Fruit fly (Drosophila melanogaster) whole organism, embryonic: ENCODE data around the gene Cadps.
A peak's percentile ranks its signal among the peaks of the same experiment; 100 is the strongest.
"Not testable (repeated sequence)": the region's sequence is repeated elsewhere in the genome, so short reads cannot be mapped to it uniquely, and the experiment has no call there.

Experiments used
- Ada2b ChIP-seq: fragments of 200-800 bp; sonication (Bioruptor generic); IDR thresholded peaks from 2 replicates; pipeline ENCODE4 v1.3.6; 2022; ENCODE audit warnings: missing biosample characterization, missing genetic modification characterization
- CG1024 ChIP-seq: fragments of 200-800 bp; sonication (Bioruptor generic); IDR thresholded peaks from 2 replicates; pipeline ENCODE4 v1.3.6; 2022; ENCODE audit warnings: missing biosample characterization, missing genetic modification characterization
- CG11504 ChIP-seq: fragments of 200-800 bp; sonication (Bioruptor generic); optimal IDR thresholded peaks from 3 replicates; lab custom pipeline; 2019; ENCODE audit warnings: missing biosample characterization, mild to moderate bottlenecking, missing genetic modification characterization, moderate library complexity
- CG11560 ChIP-seq: fragments of 200-800 bp; sonication (Bioruptor generic); IDR thresholded peaks from 3 replicates; pipeline ENCODE4 v1.3.6; 2022; ENCODE audit warnings: missing biosample characterization, missing genetic modification characterization
- CG11723 ChIP-seq: fragments of 200-800 bp; sonication (Bioruptor generic); optimal IDR thresholded peaks from 2 replicates; lab custom pipeline; 2017; ENCODE audit warnings: missing biosample characterization, mild to moderate bottlenecking, missing genetic modification characterization
- CG12391 ChIP-seq: fragments of 200-800 bp; sonication (Bioruptor generic); optimal IDR thresholded peaks from 3 replicates; lab custom pipeline; 2018; ENCODE audit warnings: missing biosample characterization, mild to moderate bottlenecking, missing genetic modification characterization, moderate library complexity
- CG14860 ChIP-seq: fragments of 200-800 bp; sonication (Bioruptor generic); IDR thresholded peaks from 3 replicates; pipeline ENCODE4 v1.3.6; 2022; ENCODE audit warnings: missing biosample characterization, missing genetic modification characterization; ENCODE audit not compliant: partially characterized antibody
- CG14965 ChIP-seq: fragments of 200-800 bp; sonication (Bioruptor generic); optimal IDR thresholded peaks from 2 replicates; lab custom pipeline; 2016; ENCODE audit warnings: missing biosample characterization, missing genetic modification characterization, borderline replicate concordance
- CG15269 ChIP-seq: fragments of 200-800 bp; sonication (Bioruptor generic); optimal IDR thresholded peaks from 2 replicates; lab custom pipeline; 2018; ENCODE audit warnings: missing biosample characterization, mild to moderate bottlenecking, missing genetic modification characterization, moderate library complexity
- CG1603 ChIP-seq: fragments of 200-800 bp; sonication (Bioruptor generic); optimal IDR thresholded peaks from 2 replicates; lab custom pipeline; 2019; ENCODE audit warnings: missing biosample characterization, mild to moderate bottlenecking, missing genetic modification characterization, moderate library complexity
- CG17802 ChIP-seq: fragments of 200-800 bp; sonication (Bioruptor generic); optimal IDR thresholded peaks from 2 replicates; lab custom pipeline; 2018; ENCODE audit warnings: missing biosample characterization, mild to moderate bottlenecking, missing genetic modification characterization, moderate library complexity
- CG18262 ChIP-seq: fragments of 200-800 bp; optimal IDR thresholded peaks from 3 replicates; lab custom pipeline; 2019; ENCODE audit warnings: missing biosample characterization, mild to moderate bottlenecking, missing genetic modification characterization, moderate library complexity
- CG18599 ChIP-seq: fragments of 200-800 bp; sonication (Bioruptor generic); optimal IDR thresholded peaks from 3 replicates; lab custom pipeline; 2017; ENCODE audit warnings: missing biosample characterization, missing genetic modification characterization, mild to moderate bottlenecking, moderate library complexity, missing genetic modification reagents
- CG2199 ChIP-seq: fragments of 200-800 bp; sonication (Bioruptor generic); IDR thresholded peaks from 3 replicates; pipeline ENCODE4 v1.3.6; 2022; ENCODE audit warnings: missing biosample characterization, missing genetic modification characterization
- CG30020 ChIP-seq: fragments of 200-800 bp; optimal IDR thresholded peaks from 2 replicates; lab custom pipeline; 2019; ENCODE audit warnings: missing biosample characterization, mild to moderate bottlenecking, missing genetic modification characterization, moderate library complexity
- CG3995 ChIP-seq: fragments of 200-800 bp; sonication (Bioruptor generic); optimal IDR thresholded peaks from 3 replicates; lab custom pipeline; 2016; ENCODE audit warnings: missing biosample characterization, missing genetic modification characterization
- CG7556 ChIP-seq: fragments of 200-800 bp; sonication (Bioruptor generic); optimal IDR thresholded peaks from 2 replicates; lab custom pipeline; 2017; ENCODE audit warnings: missing biosample characterization, mild to moderate bottlenecking, missing genetic modification characterization
- CG9727 ChIP-seq: fragments of 200-800 bp; sonication (Bioruptor generic); optimal IDR thresholded peaks from 3 replicates; lab custom pipeline; 2017; ENCODE audit warnings: missing biosample characterization, mild to moderate bottlenecking, missing genetic modification characterization
- CG9932 ChIP-seq: fragments of 200-800 bp; sonication (Bioruptor generic); IDR thresholded peaks from 2 replicates; pipeline ENCODE4 v1.3.6; 2022; ENCODE audit warnings: missing biosample characterization, missing genetic modification characterization
- D19A ChIP-seq: fragments of 200-800 bp; optimal IDR thresholded peaks from 3 replicates; lab custom pipeline; 2019; ENCODE audit warnings: missing biosample characterization, mild to moderate bottlenecking, missing genetic modification characterization, moderate library complexity
- D19B ChIP-seq: fragments of 200-800 bp; sonication (Bioruptor generic); optimal IDR thresholded peaks from 2 replicates; lab custom pipeline; 2017; ENCODE audit warnings: missing biosample characterization, mild to moderate bottlenecking, missing genetic modification characterization
- Dip2 ChIP-seq: fragments of 200-800 bp; sonication (Bioruptor generic); IDR thresholded peaks from 2 replicates; pipeline ENCODE4 v1.3.6; 2022; ENCODE audit warnings: missing biosample characterization, missing genetic modification characterization
- Dref ChIP-seq: fragments of 200-800 bp; sonication (Bioruptor generic); IDR thresholded peaks from 2 replicates; pipeline ENCODE4 v1.3.6; 2022; ENCODE audit warnings: missing biosample characterization, missing genetic modification characterization
- Hr3 ChIP-seq: fragments of 200-800 bp; sonication (Bioruptor generic); optimal IDR thresholded peaks from 3 replicates; lab custom pipeline; 2016; ENCODE audit warnings: missing biosample characterization, missing genetic modification characterization
- NFAT ChIP-seq: fragments of 200-800 bp; sonication (Bioruptor generic); IDR thresholded peaks from 2 replicates; pipeline ENCODE4 v1.3.6; 2022; ENCODE audit warnings: missing biosample characterization, missing genetic modification characterization
- Pdp1 ChIP-seq, 2 experiments: fragments of 200-800 bp; sonication (Bioruptor generic); optimal IDR thresholded peaks; 3 replicates each; lab custom pipeline; 2016; ENCODE audit warnings: missing biosample characterization in 2 of 2, missing genetic modification characterization in 2 of 2, mild to moderate bottlenecking in 1 of 2, moderate library complexity in 1 of 2
- Trl ChIP-seq, 3 experiments: fragments of >200 bp in 2 of 3; fragments of 200-800 bp in 1 of 3; sonication (Bioruptor generic) in 1 of 3; optimal IDR thresholded peaks; 2 replicates in 1 of 3; 3 replicates in 2 of 3; lab custom pipeline; 2016 to 2017; ENCODE audit warnings: missing biosample characterization in 1 of 3, missing genetic modification characterization in 1 of 3
- YL-1 ChIP-seq: fragments of 200-800 bp; sonication (Bioruptor generic); optimal IDR thresholded peaks from 3 replicates; lab custom pipeline; 2017; ENCODE audit warnings: missing biosample characterization, mild to moderate bottlenecking, missing genetic modification characterization
- bbx ChIP-seq: fragments of 200-800 bp; sonication (Bioruptor generic); IDR thresholded peaks from 2 replicates; pipeline ENCODE4 v1.3.6; 2022; ENCODE audit warnings: missing biosample characterization, missing genetic modification characterization; ENCODE audit not compliant: partially characterized antibody
- cad ChIP-seq: fragments of >200 bp; optimal IDR thresholded peaks from 2 replicates; lab custom pipeline; 2017; ENCODE audit warnings: missing biosample characterization, missing genetic modification characterization
- chn ChIP-seq: fragments of 200-800 bp; sonication (Bioruptor generic); optimal IDR thresholded peaks from 2 replicates; lab custom pipeline; 2016; ENCODE audit warnings: missing biosample characterization, missing genetic modification characterization
- crol ChIP-seq: fragments of 200-800 bp; sonication (Bioruptor generic); IDR thresholded peaks from 2 replicates; pipeline ENCODE4 v1.3.6; 2022; ENCODE audit warnings: missing biosample characterization, missing genetic modification characterization
- fd3F ChIP-seq: fragments of 200-800 bp; sonication (Bioruptor generic); optimal IDR thresholded peaks from 2 replicates; lab custom pipeline; 2018; ENCODE audit warnings: missing biosample characterization, mild to moderate bottlenecking, missing genetic modification characterization, moderate library complexity
- ftz-f1 ChIP-seq: fragments of 200-800 bp; sonication (Bioruptor generic); optimal IDR thresholded peaks from 2 replicates; lab custom pipeline; 2016; ENCODE audit warnings: missing biosample characterization, missing genetic modification characterization
- inv ChIP-seq: fragments of 200-800 bp; sonication (Bioruptor generic); IDR thresholded peaks from 2 replicates; pipeline ENCODE4 v1.3.6; 2022; ENCODE audit warnings: missing biosample characterization, missing genetic modification characterization; ENCODE audit not compliant: partially characterized antibody
- pfk ChIP-seq: fragments of 200-800 bp; sonication (Bioruptor generic); optimal IDR thresholded peaks from 2 replicates; lab custom pipeline; 2018; ENCODE audit warnings: missing biosample characterization, mild to moderate bottlenecking, missing genetic modification characterization, moderate library complexity
- rib ChIP-seq: fragments of 200-800 bp; sonication (Bioruptor generic); IDR thresholded peaks from 2 replicates; pipeline ENCODE4 v1.3.6; 2022; ENCODE audit warnings: missing biosample characterization, missing genetic modification characterization
- sc ChIP-seq, 3 experiments: fragments of >200 bp in 2 of 3; fragments of 200-800 bp in 1 of 3; sonication (Bioruptor generic) in 1 of 3; optimal IDR thresholded peaks; 2 replicates in 2 of 3; 3 replicates in 1 of 3; lab custom pipeline; 2017; ENCODE audit warnings: mild to moderate bottlenecking in 1 of 3, missing biosample characterization in 1 of 3, missing genetic modification characterization in 1 of 3, missing genetic modification reagents in 1 of 3
- schlank ChIP-seq: fragments of 200-800 bp; sonication (Bioruptor generic); optimal IDR thresholded peaks from 2 replicates; lab custom pipeline; 2018; ENCODE audit warnings: missing biosample characterization, mild to moderate bottlenecking, missing genetic modification characterization
- sna ChIP-seq: fragments of 200-800 bp; sonication (Bioruptor generic); IDR thresholded peaks from 2 replicates; pipeline ENCODE4 v1.3.6; 2022; ENCODE audit warnings: missing biosample characterization, missing genetic modification characterization; ENCODE audit not compliant: partially characterized antibody
- twi ChIP-seq: fragments of 200-800 bp; optimal IDR thresholded peaks from 2 replicates; lab custom pipeline; 2019; ENCODE audit warnings: missing biosample characterization, mild to moderate bottlenecking, missing genetic modification characterization, moderate library complexity
- vnd ChIP-seq: fragments of 200-800 bp; sonication (Bioruptor generic); IDR thresholded peaks from 3 replicates; pipeline ENCODE4 v1.3.6; 2022; ENCODE audit warnings: missing biosample characterization, missing genetic modification characterization; ENCODE audit not compliant: partially characterized antibody

Gene Cadps

dm6 chr4:1234749-1235148 lies 4.1 kb downstream of the Cadps start:
- TF ChIP-seq pfk (GFP tag; lab: Kevin White, UChicago) (peak; percentile 77), cad (GFP tag; lab: Kevin White, UChicago) (no peak), CG30020 (peak; percentile 96), CG1024 (GFP tag; lab: Robert Waterston, UW) (peak; percentile 85; the same call in 1 of the 2 replicates), sc (optimal IDR thresholded peaks at IDR 0.05; lab: Kevin White, UChicago) (no peak), sc (GFP tag; optimal IDR thresholded peaks at IDR 0.05; lab: Kevin White, UChicago) (no peak), CG17802 (tag; lab: Kevin White, UChicago) (peak; percentile 87), CG1603 (tag; lab: Kevin White, UChicago) (peak; percentile 93), CG11723 (GFP tag; lab: Kevin White, UChicago) (peak; percentile 18)
- TF ChIP-seq, all 482 proteins: peak for 6

- peak; percentile 66 for TF ChIP-seq twi (tag; lab: Kevin White, UChicago)
- TF ChIP-seq CG11560 (tag; lab: Robert Waterston, UW) = no peak
- TF ChIP-seq CG2199 (GFP tag; lab: Robert Waterston, UW) = peak; percentile 94
- TF ChIP-seq CG14965 (GFP tag; lab: Kevin White, UChicago) = no peak
- TF ChIP-seq CG11504 = no peak
- no peak for TF ChIP-seq rib (GFP tag; lab: Robert Waterston, UW)
- no peak for TF ChIP-seq YL-1 (GFP tag; lab: Kevin White, UChicago)
- TF ChIP-seq crol (GFP tag; lab: Robert Waterston, UW) = no peak
Observed at dm6 chr4:1238252-1238651, 7.6 kb downstream of the Cadps start.

- TF ChIP-seq CG3995 (GFP tag; lab: Kevin White, UChicago) (peak; percentile 43), bbx (GFP tag; lab: Robert Waterston, UW) (peak; percentile 58; the same call in 1 of the 2 replicates), NFAT (no peak), chn (GFP tag; lab: Kevin White, UChicago) (no peak), Hr3 (GFP tag; lab: Kevin White, UChicago) (no peak), CG14860 (peak; percentile 61; the same call in 2 of the 3 replicates), CG18262 (no peak), CG30020 (peak; percentile 58)
Observed at dm6 chr4:1250978-1251377, 20.3 kb downstream of the Cadps start.

dm6 chr4:1257071-1257698 lies 26.5 kb downstream of the Cadps start:
- TF ChIP-seq D19A (tag; lab: Kevin White, UChicago) (peak; percentile 75), Trl (optimal IDR thresholded peaks at IDR 0.05; lab: Kevin White, UChicago) (peak in 1 of 2 experiments; percentile 31)
- TF ChIP-seq Trl (GFP tag; optimal IDR thresholded peaks at IDR 0.05; lab: Kevin White, UChicago) = not testable (repeated sequence)
- TF ChIP-seq, all 482 proteins: peak for 2; not testable (repeated sequence) for 480

- TF ChIP-seq D19B (GFP tag; lab: Kevin White, UChicago) = no peak
- TF ChIP-seq vnd = no peak
- no peak for TF ChIP-seq CG7556 (GFP tag; lab: Kevin White, UChicago)
- TF ChIP-seq Pdp1 (GFP tag; optimal IDR thresholded peaks at IDR 0.05; lab: Kevin White, UChicago) = no peak
- TF ChIP-seq CG12391 (tag; lab: Kevin White, UChicago) = no peak
- TF ChIP-seq CG18599 (GFP tag; lab: Kevin White, UChicago) = no peak
- TF ChIP-seq ftz-f1 (GFP tag; lab: Kevin White, UChicago) = no peak
- no peak for TF ChIP-seq CG9727
- no peak for TF ChIP-seq CG15269 (tag; lab: Kevin White, UChicago)
- no peak for TF ChIP-seq CG9932 (GFP tag; lab: Robert Waterston, UW)
- TF ChIP-seq sna (GFP tag; lab: Robert Waterston, UW) = no peak
- TF ChIP-seq fd3F = no peak
- TF ChIP-seq Dref (GFP tag; lab: Robert Waterston, UW) = no peak
- no peak for TF ChIP-seq schlank (tag; lab: Kevin White, UChicago)
- TF ChIP-seq Dip2 (GFP tag; lab: Robert Waterston, UW) = no peak
- TF ChIP-seq inv (GFP tag; lab: Robert Waterston, UW) = no peak
- TF ChIP-seq CG18262 = no peak
- no peak for TF ChIP-seq Ada2b (GFP tag; lab: Robert Waterston, UW)
- TF ChIP-seq CG11560 (tag; lab: Robert Waterston, UW) = no peak
Observed at dm6 chr4:1260363-1260762, 29.7 kb downstream of the Cadps start.
